Worm (Caenorhabditis elegans): ENCODE data around the gene C03A3.2.

Gene C03A3.2

ce11 chrX:11262319-11263074 is at the start of gene C03A3.2:
Gene C03A3.2, plus strand, starts transcription at chrX:11262848.
- TF ChIP-seq madf-2 (tag; optimal IDR thresholded peaks at IDR 0.05) (peak; percentile 13), rnt-1 (tag; optimal IDR thresholded peaks at IDR 0.05) (peak; percentile 20), ttx-3 (tag; optimal IDR thresholded peaks at IDR 0.05) (no peak), tbx-2 (tag; optimal IDR thresholded peaks at IDR 0.05) (peak; percentile 76), ceh-14 (tag; optimal IDR thresholded peaks at IDR 0.05) (peak; percentile 68), ref-2 (tag; optimal IDR thresholded peaks at IDR 0.05) (peak; percentile 2), ceh-31 (tag; optimal IDR thresholded peaks at IDR 0.05) (peak; percentile 94), nfya-1 (tag; optimal IDR thresholded peaks at IDR 0.05) (peak; percentile 77), nhr-232 (tag; optimal IDR thresholded peaks at IDR 0.05) (no peak), hlh-8 (tag; optimal IDR thresholded peaks at IDR 0.05) (no peak), C08G9.2 (tag; optimal IDR thresholded peaks at IDR 0.05) (no peak), ceh-48 (tag; optimal IDR thresholded peaks at IDR 0.05) (no peak), ceh-6 (GFP tag; optimal IDR thresholded peaks at IDR 0.05) (peak; percentile 23), ceh-34 (tag; optimal IDR thresholded peaks at IDR 0.05) (peak; percentile 66), unc-42 (tag; optimal IDR thresholded peaks at IDR 0.05) (peak; percentile 90), ceh-22 (tag; optimal IDR thresholded peaks at IDR 0.05) (no peak), pros-1 (tag; optimal IDR thresholded peaks at IDR 0.05) (peak; percentile 43), ceh-18 (tag; optimal IDR thresholded peaks at IDR 0.05) (peak; percentile 81)

DNA sequence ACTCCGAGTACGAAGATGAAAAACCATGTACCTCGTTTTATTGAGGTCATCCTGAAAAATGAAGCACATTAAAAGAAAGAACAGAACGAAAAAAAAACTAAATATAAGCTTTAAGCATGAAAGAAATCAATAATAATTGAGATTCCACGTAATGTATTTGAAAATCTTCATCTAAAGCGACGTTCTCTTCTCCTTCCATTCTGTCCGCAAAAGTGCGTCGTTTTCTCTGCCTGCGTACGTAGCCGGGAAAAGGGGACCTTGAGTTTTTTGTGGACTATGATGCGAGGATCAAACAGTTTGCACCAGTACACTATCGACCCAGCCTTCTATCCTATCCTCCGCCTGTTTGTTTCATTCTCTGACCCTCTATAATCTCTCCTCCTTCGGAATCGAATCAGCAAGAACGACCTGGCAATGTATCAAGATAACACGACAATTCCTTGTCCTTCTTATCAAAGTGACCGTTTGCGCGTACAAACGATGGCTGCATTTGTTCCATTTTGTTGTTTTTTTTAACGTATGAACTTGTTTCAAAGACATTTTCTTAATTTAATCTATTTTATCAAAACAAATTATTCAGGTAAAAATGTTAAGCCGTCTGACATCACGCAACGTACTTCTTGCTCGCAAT is 47.1 kb upstream of the C03A3.2 start, which contains the start of the genes C34F6.7 and idh-2:
Gene C34F6.7, minus strand, starts transcription at position 51 of the 631 bp plus-strand sequence.
Gene idh-2, plus strand, starts transcription at position 581 of the 631 bp plus-strand sequence.
- peak; percentile 68 for TF ChIP-seq elt-2 (tag; optimal IDR thresholded peaks at IDR 0.05)
- TF ChIP-seq nfya-1 (tag; optimal IDR thresholded peaks at IDR 0.05), result peak; percentile 29
- TF ChIP-seq gmeb-2 (tag; optimal IDR thresholded peaks at IDR 0.05), result no peak
- no peak for TF ChIP-seq C08G9.2 (tag; optimal IDR thresholded peaks at IDR 0.05)
- TF ChIP-seq lim-6 (tag; optimal IDR thresholded peaks at IDR 0.05), result no peak

DNA sequence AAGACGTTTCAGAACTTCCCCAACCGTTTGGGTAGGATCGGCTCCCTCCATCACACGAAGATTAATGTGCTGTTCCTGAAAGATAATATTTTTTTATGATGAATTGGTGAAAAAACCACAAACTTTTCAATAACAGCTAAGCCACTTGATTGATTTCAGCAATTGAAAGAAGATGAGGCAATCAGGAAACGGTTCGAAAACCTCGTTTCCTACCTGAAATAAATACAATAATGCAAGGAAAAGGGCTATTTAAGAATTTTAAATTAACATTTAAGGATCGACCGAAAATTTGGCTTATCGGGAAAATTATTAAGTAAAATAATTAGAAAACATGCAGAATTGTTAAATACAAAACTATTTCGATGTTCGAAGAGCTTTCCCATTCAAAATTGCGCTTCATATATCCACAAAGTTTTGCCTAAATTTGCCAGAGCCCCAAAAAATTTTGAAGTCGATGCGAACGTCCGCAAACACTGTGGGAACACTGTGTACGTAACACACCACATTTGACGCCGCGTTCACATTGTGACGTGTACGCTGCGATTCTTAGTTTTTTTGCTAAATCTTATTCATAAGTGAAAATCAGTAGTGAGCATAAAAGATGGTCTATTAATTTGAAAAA is 39.9 kb upstream of the C03A3.2 start, which contains the start of gene C34F6.9:
Gene C34F6.9, minus strand, starts transcription at position 51 of the 622 bp plus-strand sequence.
- TF ChIP-seq dve-1 (tag; optimal IDR thresholded peaks at IDR 0.05), result no peak

DNA sequence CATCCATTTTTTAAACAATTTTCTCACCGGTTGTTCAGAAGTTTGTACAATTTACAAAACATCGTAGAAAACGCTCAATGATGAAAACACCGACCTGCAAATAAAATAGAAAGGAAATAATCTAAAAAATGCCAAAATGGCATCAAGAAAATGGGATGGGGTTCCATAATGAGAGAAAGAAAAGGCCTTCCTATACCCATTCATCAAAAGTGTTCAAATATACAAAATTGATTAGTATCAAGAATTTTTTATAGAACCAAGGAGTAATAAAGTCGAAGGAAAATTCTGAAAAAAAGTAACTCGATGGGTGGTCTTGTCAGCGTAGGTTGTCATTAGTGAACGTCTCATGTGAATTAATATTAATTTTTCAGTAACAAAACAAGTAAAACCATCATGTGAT is 36.1 kb upstream of the C03A3.2 start, which contains the start of gene C34F6.12:
Gene C34F6.12, minus strand, starts transcription at position 101 of the 400 bp plus-strand sequence.
- no peak for TF ChIP-seq fax-1 (tag; optimal IDR thresholded peaks at IDR 0.05)
- TF ChIP-seq pat-9 (tag; optimal IDR thresholded peaks at IDR 0.05), result no peak
- TF ChIP-seq hlh-15 (tag; optimal IDR thresholded peaks at IDR 0.05), result no peak
- no peak for TF ChIP-seq ceh-2 (tag; optimal IDR thresholded peaks at IDR 0.05)
- TF ChIP-seq syd-9 (tag; optimal IDR thresholded peaks at IDR 0.05), result no peak

- TF ChIP-seq ahr-1 (tag; optimal IDR thresholded peaks at IDR 0.05) (no peak), hlh-13 (GFP tag; optimal IDR thresholded peaks at IDR 0.05) (no peak), Y22D7AL.16 (tag; optimal IDR thresholded peaks at IDR 0.05) (no peak), ceh-19 (GFP tag; optimal IDR thresholded peaks at IDR 0.05) (no peak), syd-9 (tag; optimal IDR thresholded peaks at IDR 0.05) (no peak), pag-3 (tag; optimal IDR thresholded peaks at IDR 0.05; ENCODE audit: borderline replicate concordance) (no peak), rnt-1 (tag; optimal IDR thresholded peaks at IDR 0.05) (no peak), lin-11 (tag; optimal IDR thresholded peaks at IDR 0.05) (no peak), ceh-48 (tag; optimal IDR thresholded peaks at IDR 0.05) (no peak), pax-1 (tag; optimal IDR thresholded peaks at IDR 0.05) (no peak), ceh-18 (tag; optimal IDR thresholded peaks at IDR 0.05) (no peak), zip-5 (tag; optimal IDR thresholded peaks at IDR 0.05) (no peak), C08G9.2 (tag; optimal IDR thresholded peaks at IDR 0.05) (no peak), ama-1 (optimal IDR thresholded peaks at IDR 0.05) (no peak), ceh-14 (tag; optimal IDR thresholded peaks at IDR 0.05) (no peak), gmeb-2 (tag; optimal IDR thresholded peaks at IDR 0.05) (no peak)
These were observed 22.0 kb upstream of the C03A3.2 start, which contains the start of gene C34F6.10 for ce11 chrX:11240585-11241115. Gene C34F6.10, minus strand, starts transcription at chrX:11240635.
